Fruit fly (Drosophila melanogaster) whole organism, embryonic: ENCODE results near the gene cac.
A peak's percentile ranks its signal among the peaks of the same experiment; 100 is the strongest.

Source experiments
- Bdp1 ChIP-seq: fragments of 200-800 bp; sonication (Bioruptor generic); optimal IDR thresholded peaks from 3 replicates; lab custom pipeline; 2016; ENCODE audit warnings: missing biosample characterization, missing genetic modification characterization
- Blimp-1 ChIP-seq: fragments of 200-800 bp; sonication (Bioruptor generic); optimal IDR thresholded peaks from 3 replicates; lab custom pipeline; 2018; ENCODE audit warnings: missing biosample characterization, missing genetic modification characterization, mild to moderate bottlenecking, moderate library complexity, missing genetic modification reagents
- Bteb2 ChIP-seq: fragments of 200-800 bp; sonication (Bioruptor generic); optimal IDR thresholded peaks from 2 replicates; lab custom pipeline; 2016; ENCODE audit warnings: missing biosample characterization, missing genetic modification characterization
- CG10321 ChIP-seq: fragments of 200-800 bp; sonication (Bioruptor generic); IDR thresholded peaks from 2 replicates; pipeline ENCODE4 v1.3.6; 2022; ENCODE audit warnings: missing biosample characterization, missing genetic modification characterization
- CG11456 ChIP-seq: fragments of 200-800 bp; sonication (Bioruptor generic); IDR thresholded peaks from 3 replicates; pipeline ENCODE4 v1.3.6; 2022; ENCODE audit warnings: missing biosample characterization, missing genetic modification characterization
- CG1792 ChIP-seq: fragments of 200-800 bp; sonication (Bioruptor generic); optimal IDR thresholded peaks from 2 replicates; lab custom pipeline; 2016; ENCODE audit warnings: missing biosample characterization, missing genetic modification characterization
- CG31388 ChIP-seq: fragments of 200-800 bp; sonication (Bioruptor generic); optimal IDR thresholded peaks from 2 replicates; lab custom pipeline; 2016; ENCODE audit warnings: missing biosample characterization, missing genetic modification characterization
- CG33213 ChIP-seq: fragments of 200-800 bp; sonication (Bioruptor generic); optimal IDR thresholded peaks from 3 replicates; lab custom pipeline; 2016; ENCODE audit warnings: missing biosample characterization, missing genetic modification characterization
- CG3995 ChIP-seq: fragments of 200-800 bp; sonication (Bioruptor generic); optimal IDR thresholded peaks from 3 replicates; lab custom pipeline; 2016; ENCODE audit warnings: missing biosample characterization, missing genetic modification characterization
- CG4282 ChIP-seq: fragments of 200-800 bp; sonication (Bioruptor generic); optimal IDR thresholded peaks from 2 replicates; lab custom pipeline; 2016; ENCODE audit warnings: missing biosample characterization, missing genetic modification characterization
- CG4328 ChIP-seq: fragments of 200-800 bp; sonication (Bioruptor generic); optimal IDR thresholded peaks from 3 replicates; lab custom pipeline; 2017; ENCODE audit warnings: missing biosample characterization, missing genetic modification reagents, missing genetic modification characterization
- CG4360 ChIP-seq: fragments of 200-800 bp; sonication (Bioruptor generic); IDR thresholded peaks from 2 replicates; pipeline ENCODE4 v1.3.6; 2022; ENCODE audit warnings: missing biosample characterization, missing genetic modification characterization
- CG9876 ChIP-seq: fragments of 200-800 bp; sonication (Bioruptor generic); optimal IDR thresholded peaks from 2 replicates; lab custom pipeline; 2016; ENCODE audit warnings: missing biosample characterization, missing genetic modification characterization
- Dfd ChIP-seq, 2 experiments: fragments of >200 bp; optimal IDR thresholded peaks; 2 replicates each; lab custom pipeline; 2017; ENCODE audit warnings: missing biosample characterization in 2 of 2, missing genetic modification characterization in 2 of 2
- E2f2 ChIP-seq: fragments of 200-800 bp; sonication (Bioruptor generic); IDR thresholded peaks from 2 replicates; pipeline ENCODE4 v1.3.6; 2022; ENCODE audit warnings: missing biosample characterization, missing genetic modification characterization
- Ets65A ChIP-seq: fragments of 200-800 bp; sonication (Bioruptor generic); peaks from one replicate; lab custom pipeline; 2016; ENCODE audit warnings: missing biosample characterization, missing genetic modification characterization
- Ets97D ChIP-seq: fragments of 200-800 bp; sonication (Bioruptor generic); optimal IDR thresholded peaks from 3 replicates; lab custom pipeline; 2016; ENCODE audit warnings: missing biosample characterization, missing genetic modification characterization
- Fer1 ChIP-seq: fragments of 200-800 bp; sonication (Bioruptor generic); optimal IDR thresholded peaks from 2 replicates; lab custom pipeline; 2017; ENCODE audit warnings: missing biosample characterization, mild to moderate bottlenecking, missing genetic modification characterization
- H15 ChIP-seq: fragments of 200-800 bp; sonication (Bioruptor generic); IDR thresholded peaks from 3 replicates; pipeline ENCODE4 v1.3.6; 2022; ENCODE audit warnings: missing biosample characterization, missing genetic modification characterization
- Hey ChIP-seq: fragments of 200-800 bp; sonication (Bioruptor generic); optimal IDR thresholded peaks from 3 replicates; lab custom pipeline; 2018; ENCODE audit warnings: missing biosample characterization, mild to moderate bottlenecking, missing genetic modification characterization
- Hr51 ChIP-seq, 2 experiments: fragments of 200-800 bp; sonication (Bioruptor generic); optimal IDR thresholded peaks; 2 replicates in 1 of 2; 3 replicates in 1 of 2; lab custom pipeline; 2016 to 2018; ENCODE audit warnings: missing biosample characterization in 2 of 2, missing genetic modification characterization in 2 of 2, mild to moderate bottlenecking in 1 of 2, moderate library complexity in 1 of 2
- Hsf ChIP-seq: fragments of 200-800 bp; sonication (Bioruptor generic); optimal IDR thresholded peaks from 3 replicates; lab custom pipeline; 2016; ENCODE audit warnings: missing biosample characterization, missing genetic modification characterization
- Meics ChIP-seq: fragments of 200-800 bp; sonication (Bioruptor generic); optimal IDR thresholded peaks from 2 replicates; lab custom pipeline; 2017; ENCODE audit warnings: missing biosample characterization, mild to moderate bottlenecking, missing genetic modification characterization
- TFAM ChIP-seq: fragments of 200-800 bp; sonication (Bioruptor generic); optimal IDR thresholded peaks from 2 replicates; lab custom pipeline; 2017; ENCODE audit warnings: missing biosample characterization, missing genetic modification characterization, inconsistent platforms
- Vsx1 ChIP-seq: fragments of 200-800 bp; sonication (Bioruptor generic); optimal IDR thresholded peaks from 2 replicates; lab custom pipeline; 2017; ENCODE audit warnings: missing biosample characterization, mild to moderate bottlenecking, missing genetic modification characterization, missing genetic modification reagents
- aop ChIP-seq: fragments of 200-800 bp; sonication (Bioruptor generic); IDR thresholded peaks from 2 replicates; pipeline ENCODE4 v1.3.6; 2022; ENCODE audit warnings: missing biosample characterization, missing genetic modification characterization
- bcd ChIP-seq: fragments of 200-800 bp; sonication (Bioruptor generic); optimal IDR thresholded peaks from 2 replicates; lab custom pipeline; 2017; ENCODE audit warnings: missing biosample characterization, mild to moderate bottlenecking, missing genetic modification characterization
- cg ChIP-seq: fragments of 200-800 bp; sonication (Bioruptor generic); optimal IDR thresholded peaks from 3 replicates; lab custom pipeline; 2019; ENCODE audit warnings: missing biosample characterization, mild to moderate bottlenecking, missing genetic modification characterization, moderate library complexity
- chif ChIP-seq, 2 experiments: fragments of 200-800 bp; sonication (Bioruptor generic); optimal IDR thresholded peaks; 3 replicates each; lab custom pipeline; 2016; ENCODE audit warnings: missing biosample characterization in 2 of 2, missing genetic modification characterization in 2 of 2
- chinmo ChIP-seq: fragments of 200-800 bp; sonication (Bioruptor generic); IDR thresholded peaks from 4 replicates; pipeline ENCODE4 v1.3.6; 2022; ENCODE audit warnings: missing biosample characterization, missing genetic modification characterization; ENCODE audit not compliant: partially characterized antibody
- danr ChIP-seq: fragments of 200-800 bp; sonication (Bioruptor generic); IDR thresholded peaks from 2 replicates; pipeline ENCODE4 v1.3.6; 2022; ENCODE audit warnings: missing biosample characterization, missing genetic modification characterization
- eyg ChIP-seq: fragments of 200-800 bp; sonication (Bioruptor generic); optimal IDR thresholded peaks from 3 replicates; lab custom pipeline; 2016; ENCODE audit warnings: missing biosample characterization, missing genetic modification characterization
- hb ChIP-seq: fragments of 200-800 bp; sonication (Bioruptor generic); IDR thresholded peaks from 3 replicates; pipeline ENCODE4 v1.3.6; 2022; ENCODE audit warnings: missing biosample characterization, missing genetic modification characterization; ENCODE audit not compliant: partially characterized antibody
- her ChIP-seq: fragments of 200-800 bp; sonication (Bioruptor generic); optimal IDR thresholded peaks from 2 replicates; lab custom pipeline; 2016; ENCODE audit warnings: missing biosample characterization, missing genetic modification characterization
- jumu ChIP-seq: fragments of 200-800 bp; sonication (Bioruptor generic); optimal IDR thresholded peaks from 3 replicates; lab custom pipeline; 2016; ENCODE audit warnings: missing biosample characterization, missing genetic modification characterization
- otp ChIP-seq: fragments of 200-800 bp; sonication (Bioruptor generic); IDR thresholded peaks from 3 replicates; pipeline ENCODE4, ENCODE4 v1.3.6; 2022; ENCODE audit warnings: missing biosample characterization, missing genetic modification characterization
- pita ChIP-seq: fragments of 200-800 bp; sonication (Bioruptor generic); optimal IDR thresholded peaks from 2 replicates; lab custom pipeline; 2017; ENCODE audit warnings: missing biosample characterization, mild to moderate bottlenecking, missing genetic modification characterization
- pnt ChIP-seq: fragments of 200-800 bp; sonication (Bioruptor generic); optimal IDR thresholded peaks from 3 replicates; lab custom pipeline; 2016; ENCODE audit warnings: missing biosample characterization, missing genetic modification characterization
- sens ChIP-seq: fragments of 200-800 bp; sonication (Bioruptor generic); peaks from one replicate; lab custom pipeline; 2016; ENCODE audit warnings: missing biosample characterization, missing genetic modification characterization
- stwl ChIP-seq: fragments of 200-800 bp; sonication (Bioruptor generic); optimal IDR thresholded peaks from 3 replicates; lab custom pipeline; 2018; ENCODE audit warnings: missing biosample characterization, mild to moderate bottlenecking, missing genetic modification characterization, moderate library complexity
- trh ChIP-seq: fragments of 200-800 bp; sonication (Bioruptor generic); optimal IDR thresholded peaks from 2 replicates; lab custom pipeline; 2016; ENCODE audit warnings: missing biosample characterization, missing genetic modification characterization
- unpg ChIP-seq: fragments of 200-800 bp; sonication (Bioruptor generic); optimal IDR thresholded peaks from 3 replicates; lab custom pipeline; 2018; ENCODE audit warnings: missing biosample characterization, mild to moderate bottlenecking, missing genetic modification characterization, moderate library complexity

The cac gene

DNA sequence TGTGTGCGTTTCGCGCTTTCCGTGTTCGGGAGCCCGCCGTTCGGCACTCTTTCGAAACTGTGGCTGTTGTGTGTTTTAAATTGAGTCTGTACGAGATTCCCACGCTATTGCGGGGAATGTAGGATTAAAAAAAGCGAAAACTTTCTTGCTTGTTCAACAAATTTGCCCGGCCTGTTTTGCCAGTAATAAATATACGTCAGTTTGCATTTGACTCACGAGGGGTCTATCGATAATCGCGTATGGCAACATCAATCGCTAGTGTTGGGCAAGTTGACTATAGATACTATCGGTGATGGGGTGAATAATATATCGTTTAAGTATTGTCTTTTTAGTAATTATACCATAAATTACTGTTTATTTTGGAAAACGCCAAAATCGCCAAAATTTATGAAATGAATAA is 79.7 kb downstream of the cac start, which contains the start of gene Upf1 (continued):
- no peak for TF ChIP-seq pita (GFP tag; lab: Kevin White, UChicago)
- no peak for TF ChIP-seq Fer1
- TF ChIP-seq sens (GFP tag; lab: Kevin White, UChicago): no peak
- peak; percentile 91; the same call in 3 of the 4 replicates for TF ChIP-seq chinmo (GFP tag; lab: Robert Waterston, UW)
- no peak for TF ChIP-seq unpg (GFP tag; lab: Kevin White, UChicago)
- no peak for TF ChIP-seq otp (GFP tag; lab: Robert Waterston, UW)
- no peak for TF ChIP-seq CG4328 (GFP tag; lab: Kevin White, UChicago)
- TF ChIP-seq her: no peak
- TF ChIP-seq CG4282 (GFP tag; lab: Kevin White, UChicago): no peak
- TF ChIP-seq jumu (GFP tag; lab: Kevin White, UChicago): no peak
- TF ChIP-seq Ets97D (GFP tag; lab: Kevin White, UChicago): peak; percentile 36
- TF ChIP-seq Meics (GFP tag; lab: Kevin White, UChicago): no peak
- TF ChIP-seq CG31388: no peak
- TF ChIP-seq Hsf: peak; percentile 2
- TF ChIP-seq CG11456 (GFP tag; lab: Robert Waterston, UW): no peak; the same call in 2 of the 3 replicates
- no peak for TF ChIP-seq CG33213 (GFP tag; lab: Kevin White, UChicago)
- TF ChIP-seq Bdp1: no peak
- no peak; the same call in 1 of the 2 replicates for TF ChIP-seq E2f2 (GFP tag; lab: Robert Waterston, UW)
- no peak for TF ChIP-seq Dfd (GFP tag; optimal IDR thresholded peaks at IDR 0.05; lab: Kevin White, UChicago)
- no peak for TF ChIP-seq CG9876 (GFP tag; lab: Kevin White, UChicago)
- TF ChIP-seq stwl (tag; lab: Kevin White, UChicago): peak; percentile 70
- TF ChIP-seq cg: no peak
- no peak for TF ChIP-seq H15 (GFP tag; lab: Robert Waterston, UW)
- TF ChIP-seq Hey: no peak
- no peak for TF ChIP-seq Vsx1
- no peak for TF ChIP-seq Bteb2 (GFP tag; lab: Kevin White, UChicago)
- no peak for TF ChIP-seq CG1792 (GFP tag; lab: Kevin White, UChicago)
- TF ChIP-seq aop: no peak
- peak; percentile 86 for TF ChIP-seq hb (GFP tag; lab: Robert Waterston, UW)
- peak; percentile 96 for TF ChIP-seq CG3995 (GFP tag; lab: Kevin White, UChicago)
- no peak for TF ChIP-seq bcd (GFP tag; lab: Kevin White, UChicago)
- no peak for TF ChIP-seq CG10321 (GFP tag; lab: Robert Waterston, UW)
- no peak for TF ChIP-seq TFAM (GFP tag; lab: Kevin White, UChicago)
- TF ChIP-seq, all 482 proteins: peak for 78

DNA sequence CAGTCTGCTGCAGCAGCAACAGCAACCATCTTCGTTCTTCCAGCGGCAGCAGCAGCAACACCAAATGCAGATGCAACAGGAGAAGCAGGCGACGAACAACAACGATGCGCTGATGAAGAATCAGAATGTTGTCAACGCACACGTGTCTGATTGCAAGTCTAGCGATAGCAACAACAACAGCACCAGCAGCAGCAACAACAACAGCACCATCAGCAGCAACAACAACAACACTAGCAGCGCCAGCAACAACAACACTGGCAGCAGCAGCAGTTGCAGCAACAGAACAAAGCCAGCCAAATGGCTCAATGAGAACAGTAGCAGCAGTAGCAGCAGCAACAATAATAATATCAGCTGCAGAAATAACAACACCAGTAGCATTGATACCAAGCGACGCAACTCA is 89.7 kb downstream of the cac start:
- TF ChIP-seq CG4360 (GFP tag; lab: Robert Waterston, UW) (peak; percentile 92), trh (GFP tag; lab: Kevin White, UChicago) (no peak), Ets65A (GFP tag; lab: Kevin White, UChicago) (peak; percentile 24)
- TF ChIP-seq, all 482 proteins: peak for 2

DNA sequence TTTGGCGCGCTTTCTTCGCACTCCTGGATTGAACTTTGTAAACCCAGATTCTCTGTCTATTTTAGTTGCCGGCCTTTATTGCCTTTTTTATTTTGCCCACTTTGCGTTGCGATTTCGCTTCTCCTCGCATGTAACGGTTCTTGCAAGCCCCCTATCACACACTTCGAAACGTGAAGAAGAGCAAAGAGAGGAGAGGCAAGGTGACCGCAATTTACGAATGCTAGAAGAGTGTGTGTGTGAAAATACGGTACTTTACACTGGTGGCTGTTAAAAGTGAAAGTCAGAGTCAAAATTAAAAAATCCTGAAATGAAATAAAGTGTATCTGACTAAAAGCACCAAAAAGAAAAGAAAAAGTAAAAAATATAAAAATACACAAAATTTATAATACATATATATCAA is 90.7 kb downstream of the cac start:
- peak; percentile 64 for TF ChIP-seq Blimp-1
- no peak for TF ChIP-seq pnt (GFP tag; lab: Kevin White, UChicago)
- no peak for TF ChIP-seq danr (GFP tag; lab: Robert Waterston, UW)
- no peak for TF ChIP-seq Hr51 (GFP tag; optimal IDR thresholded peaks at IDR 0.05; lab: Kevin White, UChicago)
- TF ChIP-seq eyg (GFP tag; lab: Kevin White, UChicago): no peak
- TF ChIP-seq chif (GFP tag; optimal IDR thresholded peaks at IDR 0.05; lab: Kevin White, UChicago): no peak
